Fruit fly (Drosophila melanogaster): ENCODE measurements around the gene CG32055.

Gene CG32055

DNA sequence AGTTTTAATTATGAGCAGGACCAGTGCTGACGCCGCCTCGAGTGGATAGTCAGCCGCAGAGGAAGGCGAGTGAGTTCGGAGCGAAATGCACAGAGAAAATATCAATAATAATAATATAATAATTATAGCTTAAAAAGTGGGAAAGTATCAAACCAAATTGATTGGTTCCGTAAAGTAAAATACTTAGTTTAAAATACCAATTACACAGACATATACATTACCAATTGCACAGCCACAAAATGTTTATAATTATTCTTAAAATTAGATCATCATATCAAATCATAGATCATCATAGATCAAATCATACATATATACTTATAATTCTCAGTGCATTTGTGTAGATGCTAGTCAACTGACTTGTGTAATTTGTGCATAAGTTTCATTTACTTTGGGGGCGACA is 18.6 kb upstream of the CG32055 start:
- no peak for TF ChIP-seq Dll (optimal IDR thresholded peaks at IDR 0.05)
- TF ChIP-seq EcR (GFP tag; optimal IDR thresholded peaks at IDR 0.05): no peak
- TF ChIP-seq CG8478 (optimal IDR thresholded peaks at IDR 0.05): no peak
- TF ChIP-seq usp (GFP tag; optimal IDR thresholded peaks at IDR 0.05): no peak
- no peak for TF ChIP-seq pan (optimal IDR thresholded peaks at IDR 0.05)
- TF ChIP-seq psq (optimal IDR thresholded peaks at IDR 0.05): no peak

DNA sequence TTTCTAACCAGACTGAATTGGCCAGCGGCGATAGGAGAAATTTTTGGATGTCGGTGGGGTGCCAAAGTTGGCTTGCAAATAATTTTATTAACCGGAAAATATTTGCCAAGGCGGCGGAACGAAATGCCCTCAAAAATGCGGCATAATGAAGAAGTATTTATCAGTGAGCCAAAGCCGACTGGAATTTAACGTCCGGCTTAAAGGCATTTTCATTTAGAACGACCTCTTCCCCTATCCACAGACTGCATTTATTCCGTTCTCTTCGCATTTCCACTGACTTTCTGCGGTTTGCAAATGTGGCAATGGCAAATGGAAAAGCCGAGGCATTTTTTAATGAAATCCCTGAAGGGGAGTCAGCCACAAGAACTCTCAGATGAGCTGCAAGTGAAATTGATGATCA is 13.1 kb upstream of the CG32055 start:
- TF ChIP-seq pan (optimal IDR thresholded peaks at IDR 0.05): no peak
- no peak for TF ChIP-seq psq (optimal IDR thresholded peaks at IDR 0.05)
- TF ChIP-seq Dll (optimal IDR thresholded peaks at IDR 0.05): no peak
- TF ChIP-seq CG8478 (optimal IDR thresholded peaks at IDR 0.05): no peak
- no peak for TF ChIP-seq EcR (GFP tag; optimal IDR thresholded peaks at IDR 0.05)
- TF ChIP-seq usp (GFP tag; optimal IDR thresholded peaks at IDR 0.05): no peak

DNA sequence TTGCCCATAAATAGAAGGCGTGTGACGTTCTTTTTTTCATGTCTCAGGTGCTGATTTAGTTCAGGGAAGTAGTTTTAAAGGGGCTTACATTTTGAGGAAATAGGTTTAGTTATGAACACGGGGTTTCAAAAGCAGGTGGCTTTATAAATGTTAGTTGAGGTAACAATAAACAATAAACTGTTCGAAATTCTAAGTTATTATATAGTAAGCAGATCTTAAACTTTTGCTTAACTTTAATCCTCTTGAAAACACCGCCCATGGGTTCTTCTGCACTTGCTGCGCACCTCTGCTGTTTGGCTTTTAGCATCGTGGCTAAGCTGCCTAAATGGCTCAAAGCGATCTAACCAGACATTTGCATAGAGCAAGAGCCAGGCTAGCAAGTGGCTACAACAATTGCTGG is 10.6 kb upstream of the CG32055 start:
- TF ChIP-seq psq (optimal IDR thresholded peaks at IDR 0.05) (no peak), pan (optimal IDR thresholded peaks at IDR 0.05) (no peak), EcR (GFP tag; optimal IDR thresholded peaks at IDR 0.05) (no peak), Dll (optimal IDR thresholded peaks at IDR 0.05) (no peak), usp (GFP tag; optimal IDR thresholded peaks at IDR 0.05) (no peak)

DNA sequence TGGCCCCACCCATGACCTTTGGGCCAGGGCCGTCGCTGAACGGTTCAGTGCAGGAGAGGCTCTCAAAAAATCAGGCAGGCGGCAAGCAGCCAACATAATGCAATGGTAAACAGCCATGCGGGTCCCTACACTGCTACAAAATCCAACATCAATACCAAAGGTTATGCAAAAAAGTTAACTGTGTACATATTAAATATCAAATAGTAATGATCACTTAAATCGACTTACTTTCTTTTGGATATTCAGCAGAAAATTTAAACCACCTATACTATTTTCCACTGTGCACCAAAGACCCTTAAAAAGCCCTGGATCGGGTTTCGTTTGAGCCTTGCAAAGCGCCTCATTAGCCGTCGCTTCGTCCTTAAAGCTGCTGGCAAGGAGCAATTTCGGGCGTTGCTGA is 7.1 kb upstream of the CG32055 start:
- no peak for TF ChIP-seq Dll (optimal IDR thresholded peaks at IDR 0.05)
- no peak for TF ChIP-seq EcR (GFP tag; optimal IDR thresholded peaks at IDR 0.05)
- no peak for TF ChIP-seq usp (GFP tag; optimal IDR thresholded peaks at IDR 0.05)
- TF ChIP-seq CG8478 (optimal IDR thresholded peaks at IDR 0.05): no peak
- TF ChIP-seq pan (optimal IDR thresholded peaks at IDR 0.05): no peak
- no peak for TF ChIP-seq psq (optimal IDR thresholded peaks at IDR 0.05)

DNA sequence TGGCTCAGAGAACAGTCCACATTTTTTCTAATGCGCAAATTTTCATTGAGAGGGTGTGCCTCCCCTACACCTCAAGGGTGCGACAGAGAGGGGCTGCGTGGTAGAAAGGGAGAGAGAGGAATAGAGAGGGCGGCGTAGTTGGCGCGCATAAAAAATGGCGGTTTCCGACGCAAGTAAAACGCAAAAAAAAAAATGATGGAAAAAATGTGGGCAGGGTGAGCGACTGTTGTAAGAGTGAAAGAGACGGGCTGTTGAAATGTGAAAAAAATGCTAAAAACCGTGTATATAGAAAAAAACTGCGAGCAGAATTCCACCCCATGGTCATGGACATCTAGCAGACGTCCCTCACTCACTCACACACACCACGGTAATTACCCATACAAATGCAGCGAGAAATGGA is 6.1 kb upstream of the CG32055 start:
- no peak for TF ChIP-seq usp (GFP tag; optimal IDR thresholded peaks at IDR 0.05)
- no peak for TF ChIP-seq psq (optimal IDR thresholded peaks at IDR 0.05)
- TF ChIP-seq EcR (GFP tag; optimal IDR thresholded peaks at IDR 0.05): no peak
- no peak for TF ChIP-seq CG8478 (optimal IDR thresholded peaks at IDR 0.05)
- TF ChIP-seq pan (optimal IDR thresholded peaks at IDR 0.05): no peak
- TF ChIP-seq Dll (optimal IDR thresholded peaks at IDR 0.05): no peak

DNA sequence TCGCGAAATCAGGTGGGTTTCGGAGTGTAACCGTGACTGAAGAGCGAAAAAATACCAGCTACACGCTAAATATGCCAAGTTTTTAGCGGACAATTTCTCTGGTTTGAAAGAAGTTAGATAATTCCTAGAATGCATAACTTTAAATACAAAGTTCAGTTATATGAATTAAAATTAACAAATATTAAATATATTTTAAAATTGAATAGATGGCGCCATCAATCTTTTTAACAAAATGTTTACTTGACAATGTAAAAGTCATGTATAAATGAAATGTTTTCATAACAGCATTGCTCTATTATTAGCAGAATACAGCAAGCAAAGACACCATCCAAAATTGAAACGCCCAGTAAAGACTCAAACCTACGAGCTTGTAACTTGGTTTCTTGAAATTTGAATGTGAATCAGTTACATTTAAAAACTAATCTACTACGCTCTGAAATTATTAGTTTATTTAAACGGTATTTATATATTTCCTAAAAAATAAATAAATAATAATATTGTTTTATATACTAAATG is 5.3 kb upstream of the CG32055 start, which contains the start of gene scramb1:
Gene scramb1, minus strand, starts transcription at position 27 of the 516 bp plus-strand sequence.
- TF ChIP-seq psq (optimal IDR thresholded peaks at IDR 0.05): no peak
- no peak for TF ChIP-seq Dll (optimal IDR thresholded peaks at IDR 0.05)
- no peak for TF ChIP-seq pan (optimal IDR thresholded peaks at IDR 0.05)
- TF ChIP-seq usp (GFP tag; optimal IDR thresholded peaks at IDR 0.05): no peak
- no peak for TF ChIP-seq EcR (GFP tag; optimal IDR thresholded peaks at IDR 0.05)

DNA sequence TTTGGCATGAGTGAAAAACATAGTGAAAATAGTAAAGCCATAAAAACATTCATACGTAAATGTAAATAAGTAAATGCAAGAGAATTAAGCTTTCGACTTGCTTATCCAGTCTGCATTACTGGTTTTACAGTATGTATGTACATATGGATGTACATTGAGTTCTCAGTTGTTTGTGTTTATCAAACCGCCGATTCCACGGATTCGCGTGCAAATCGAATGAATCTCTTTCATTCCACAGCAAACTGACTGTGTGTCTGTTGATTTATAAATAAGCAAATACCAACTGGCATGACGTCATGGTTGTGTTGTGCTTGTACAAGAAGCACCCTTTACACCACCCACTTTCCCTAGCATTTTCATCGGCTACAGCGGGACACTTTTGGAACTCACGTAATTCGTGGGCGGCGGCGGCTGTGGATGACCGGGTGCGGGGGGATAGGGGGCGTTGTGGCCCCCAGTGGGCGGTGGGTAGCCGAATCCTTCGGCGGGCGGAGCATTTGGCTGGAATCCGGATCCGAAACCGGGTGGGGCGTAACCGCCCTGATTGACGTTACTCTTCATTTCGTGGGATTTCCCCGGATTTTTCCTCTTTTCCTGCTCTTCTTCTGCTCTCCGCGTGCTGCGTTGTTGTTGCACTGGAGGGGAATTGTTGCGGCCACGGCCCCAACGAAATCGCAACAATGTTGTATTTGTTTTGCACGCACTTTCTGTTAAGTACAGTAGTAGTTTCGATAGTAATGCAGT is 4.7 kb upstream of the CG32055 start:
- no peak for TF ChIP-seq usp (GFP tag; optimal IDR thresholded peaks at IDR 0.05)
- TF ChIP-seq psq (optimal IDR thresholded peaks at IDR 0.05): no peak
- no peak for TF ChIP-seq Dll (optimal IDR thresholded peaks at IDR 0.05)
- TF ChIP-seq pan (optimal IDR thresholded peaks at IDR 0.05): no peak
- TF ChIP-seq EcR (GFP tag; optimal IDR thresholded peaks at IDR 0.05): no peak
- TF ChIP-seq CG8478 (optimal IDR thresholded peaks at IDR 0.05): no peak

DNA sequence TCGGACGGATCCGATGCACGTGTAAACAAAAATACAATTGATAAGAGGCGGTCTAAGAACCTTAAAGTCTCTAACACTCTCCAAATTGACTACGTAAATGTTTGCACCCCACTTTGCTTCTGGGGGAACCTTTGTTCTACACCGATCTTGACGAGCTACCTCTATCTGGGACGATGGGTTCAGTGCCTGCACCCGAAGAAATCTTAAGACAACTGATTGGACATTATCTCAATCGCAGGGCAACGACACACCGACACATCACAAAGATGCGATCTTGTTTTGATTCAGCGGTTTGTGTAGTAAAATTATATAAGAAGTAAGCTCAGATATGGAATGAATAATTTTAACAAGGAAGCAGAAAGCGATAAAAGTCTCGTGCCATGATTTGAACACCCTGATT is 3.4 kb upstream of the CG32055 start:
- TF ChIP-seq CG8478 (optimal IDR thresholded peaks at IDR 0.05): no peak
- TF ChIP-seq psq (optimal IDR thresholded peaks at IDR 0.05): no peak
- TF ChIP-seq EcR (GFP tag; optimal IDR thresholded peaks at IDR 0.05): no peak
- no peak for TF ChIP-seq usp (GFP tag; optimal IDR thresholded peaks at IDR 0.05)
- no peak for TF ChIP-seq pan (optimal IDR thresholded peaks at IDR 0.05)
- TF ChIP-seq Dll (optimal IDR thresholded peaks at IDR 0.05): no peak

DNA sequence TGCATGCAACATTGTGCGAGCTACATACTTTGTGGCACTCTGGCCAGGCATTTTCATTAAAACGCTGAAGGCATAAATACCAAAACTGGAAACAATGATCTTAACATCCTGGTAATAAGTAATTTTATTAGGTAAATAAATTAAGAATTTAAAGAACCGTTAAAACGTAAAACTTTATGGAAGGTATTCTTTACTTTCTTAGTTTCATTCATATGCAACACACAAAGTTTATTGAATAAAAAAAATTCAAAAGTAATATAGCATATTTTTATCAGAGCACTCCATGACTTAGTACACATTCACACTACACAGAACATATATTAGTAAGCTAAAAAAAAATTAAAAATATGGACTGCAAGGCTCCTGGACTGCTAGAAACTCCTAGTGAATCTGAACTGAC is 4.6 kb downstream of the CG32055 start, which contains the start of gene CG8065:
Gene CG8065, plus strand, starts transcription at position 301 of the 400 bp plus-strand sequence.
- TF ChIP-seq Dll (optimal IDR thresholded peaks at IDR 0.05) (no peak), pan (optimal IDR thresholded peaks at IDR 0.05) (no peak), CG8478 (optimal IDR thresholded peaks at IDR 0.05) (no peak), psq (optimal IDR thresholded peaks at IDR 0.05) (no peak), usp (GFP tag; optimal IDR thresholded peaks at IDR 0.05) (no peak), EcR (GFP tag; optimal IDR thresholded peaks at IDR 0.05) (no peak)

DNA sequence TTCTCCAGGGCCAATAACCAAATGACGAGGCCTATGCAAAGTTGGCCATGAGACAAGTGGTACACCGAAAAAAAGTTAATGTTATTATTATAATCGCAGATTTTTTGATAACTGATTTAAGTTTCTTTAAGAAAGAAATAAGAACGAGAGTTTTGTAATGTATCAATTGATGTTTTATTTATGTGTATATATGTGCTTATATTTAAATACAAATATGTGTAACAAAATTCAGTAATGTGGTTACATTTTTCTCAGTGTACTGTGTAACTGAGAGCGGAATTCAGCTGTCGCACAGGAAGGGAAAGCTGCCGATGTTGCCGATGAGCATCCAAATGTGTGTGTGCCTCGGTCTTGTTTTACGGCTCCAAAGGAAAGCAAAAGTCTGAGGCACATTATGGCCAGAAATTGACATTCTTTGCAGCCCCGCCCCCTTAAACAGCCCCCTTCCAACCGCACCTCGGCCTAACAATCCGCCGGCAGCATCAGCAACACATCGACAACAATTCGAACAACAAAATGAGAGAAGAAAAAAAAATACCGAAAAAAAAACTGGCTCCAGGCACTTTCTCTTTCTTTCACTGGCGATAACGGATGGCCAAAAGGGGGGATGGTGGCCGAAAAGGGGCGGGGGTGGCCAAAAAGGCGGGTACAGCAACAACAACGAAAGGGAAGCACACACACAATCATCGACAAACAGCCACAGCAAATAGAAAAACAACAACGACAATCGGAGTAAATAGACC is 13.6 kb downstream of the CG32055 start:
- TF ChIP-seq pan (optimal IDR thresholded peaks at IDR 0.05) (no peak), psq (optimal IDR thresholded peaks at IDR 0.05) (no peak), Dll (optimal IDR thresholded peaks at IDR 0.05) (no peak), EcR (GFP tag; optimal IDR thresholded peaks at IDR 0.05) (no peak), usp (GFP tag; optimal IDR thresholded peaks at IDR 0.05) (no peak), CG8478 (optimal IDR thresholded peaks at IDR 0.05) (no peak)

DNA sequence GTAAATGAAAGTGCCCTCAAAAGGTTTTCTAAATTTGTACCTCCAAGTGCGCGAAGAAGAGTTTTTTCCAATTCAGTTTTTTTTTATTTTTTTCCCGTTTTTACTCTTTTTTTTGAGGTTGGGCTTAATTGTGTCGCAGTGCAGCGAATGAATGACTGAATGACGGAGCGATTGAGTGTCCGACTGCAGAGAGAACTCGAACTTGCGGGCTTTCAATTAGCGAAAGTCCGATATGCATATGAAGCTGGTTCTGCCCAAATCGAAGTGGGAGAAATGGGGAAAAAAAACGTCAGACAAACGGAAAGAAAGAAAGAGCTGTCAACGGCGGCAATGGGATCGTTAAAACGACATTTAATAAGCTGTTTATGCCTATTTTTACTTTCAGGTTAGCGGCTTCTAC is 14.1 kb downstream of the CG32055 start:
- no peak for TF ChIP-seq usp (GFP tag; optimal IDR thresholded peaks at IDR 0.05)

DNA sequence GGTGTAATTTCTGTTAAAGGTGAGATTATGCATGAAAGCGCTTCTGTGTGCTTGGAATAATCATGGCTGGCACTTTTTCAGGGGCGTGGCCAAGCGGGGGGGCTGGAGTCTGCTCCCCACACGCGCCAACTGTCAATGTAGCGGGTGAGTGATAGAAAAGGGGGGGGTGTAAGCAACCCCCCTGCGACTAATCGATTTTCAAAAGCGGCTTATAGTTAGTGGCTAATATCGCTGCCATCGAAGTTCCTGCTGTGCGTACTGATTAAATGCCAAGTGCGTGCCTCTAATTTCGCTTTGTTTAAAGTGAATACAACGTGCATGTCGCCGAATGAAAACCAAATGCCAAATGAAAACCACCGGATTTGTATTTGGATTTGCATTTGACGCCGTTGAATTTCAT is 15.3 kb downstream of the CG32055 start:
- TF ChIP-seq CG8478 (optimal IDR thresholded peaks at IDR 0.05) (no peak), Dll (optimal IDR thresholded peaks at IDR 0.05) (no peak)
